Fruit fly (Drosophila melanogaster) whole organism, embryonic: ENCODE results near the gene loqs.
A peak's percentile ranks its signal among the peaks of the same experiment; 100 is the strongest.

Experiments
- Asciz ChIP-seq: fragments of 200-800 bp; sonication (Bioruptor generic); optimal IDR thresholded peaks from 2 replicates; lab custom pipeline; 2017; ENCODE audit warnings: missing biosample characterization, mild to moderate bottlenecking, missing genetic modification characterization, missing genetic modification reagents
- Atf3 ChIP-seq: fragments of 200-800 bp; sonication (Bioruptor generic); optimal IDR thresholded peaks from 3 replicates; lab custom pipeline; 2016; ENCODE audit warnings: missing biosample characterization, missing genetic modification characterization
- B-H1 ChIP-seq: fragments of 200-800 bp; sonication (Bioruptor generic); IDR thresholded peaks from 3 replicates; pipeline ENCODE4 v1.3.6; 2022; ENCODE audit warnings: missing biosample characterization, missing genetic modification characterization
- CG10366 ChIP-seq: fragments of 200-800 bp; sonication (Bioruptor generic); IDR thresholded peaks from 2 replicates; pipeline ENCODE4 v1.3.6; 2022; ENCODE audit warnings: missing biosample characterization, missing genetic modification characterization
- CG10462 ChIP-seq: fragments of 200-800 bp; sonication (Bioruptor generic); optimal IDR thresholded peaks from 2 replicates; lab custom pipeline; 2016; ENCODE audit warnings: missing biosample characterization, missing genetic modification characterization
- CG12391 ChIP-seq: fragments of 200-800 bp; sonication (Bioruptor generic); optimal IDR thresholded peaks from 3 replicates; lab custom pipeline; 2018; ENCODE audit warnings: missing biosample characterization, mild to moderate bottlenecking, missing genetic modification characterization, moderate library complexity
- CG17328 ChIP-seq: fragments of 200-800 bp; sonication (Bioruptor generic); IDR thresholded peaks from 2 replicates; pipeline ENCODE4 v1.3.6; 2022; ENCODE audit warnings: missing biosample characterization, missing genetic modification characterization
- CG31365 ChIP-seq: fragments of 200-800 bp; sonication (Bioruptor generic); optimal IDR thresholded peaks from 2 replicates; lab custom pipeline; 2018; ENCODE audit warnings: missing biosample characterization, mild to moderate bottlenecking, missing genetic modification characterization
- CG33557 ChIP-seq: fragments of 200-800 bp; sonication (Bioruptor generic); optimal IDR thresholded peaks from 2 replicates; lab custom pipeline; 2019; ENCODE audit warnings: missing biosample characterization, mild to moderate bottlenecking, missing genetic modification characterization, moderate library complexity
- CG4424 ChIP-seq: fragments of 200-800 bp; sonication (Bioruptor generic); optimal IDR thresholded peaks from 3 replicates; lab custom pipeline; 2016; ENCODE audit warnings: missing biosample characterization, missing genetic modification characterization
- CG5953 ChIP-seq: fragments of 200-800 bp; sonication (Bioruptor generic); IDR thresholded peaks from 2 replicates; pipeline ENCODE4 v1.3.6; 2022; ENCODE audit warnings: missing biosample characterization, missing genetic modification characterization
- CG6175 ChIP-seq: fragments of 200-800 bp; sonication (Bioruptor generic); IDR thresholded peaks from 3 replicates; pipeline ENCODE4 v1.3.6; 2022; ENCODE audit warnings: missing biosample characterization, missing genetic modification characterization
- CG6654 ChIP-seq: fragments of 200-800 bp; sonication (Bioruptor generic); optimal IDR thresholded peaks from 2 replicates; lab custom pipeline; 2017; ENCODE audit warnings: missing biosample characterization, mild to moderate bottlenecking, missing genetic modification characterization
- CG6689 ChIP-seq: fragments of 200-800 bp; sonication (Bioruptor generic); IDR thresholded peaks from 2 replicates; pipeline ENCODE4 v1.3.6; 2022; ENCODE audit warnings: missing biosample characterization, missing genetic modification characterization
- CG7786 ChIP-seq: fragments of 200-800 bp; sonication (Bioruptor generic); optimal IDR thresholded peaks from 2 replicates; lab custom pipeline; 2016; ENCODE audit warnings: missing biosample characterization, missing genetic modification characterization
- CG7839 ChIP-seq: fragments of 200-800 bp; sonication (Bioruptor generic); optimal IDR thresholded peaks from 3 replicates; lab custom pipeline; 2018; ENCODE audit warnings: missing biosample characterization, mild to moderate bottlenecking, missing genetic modification characterization, moderate library complexity
- CG8388 ChIP-seq: fragments of 200-800 bp; sonication (Bioruptor generic); optimal IDR thresholded peaks from 2 replicates; lab custom pipeline; 2019; ENCODE audit warnings: missing biosample characterization, mild to moderate bottlenecking, missing genetic modification characterization, moderate library complexity
- CG8944 ChIP-seq: fragments of 200-800 bp; sonication (Bioruptor generic); optimal IDR thresholded peaks from 3 replicates; lab custom pipeline; 2016; ENCODE audit warnings: missing biosample characterization, missing genetic modification characterization
- CG9437 ChIP-seq: fragments of 200-800 bp; sonication (Bioruptor generic); optimal IDR thresholded peaks from 2 replicates; lab custom pipeline; 2018; ENCODE audit warnings: missing biosample characterization, mild to moderate bottlenecking, missing genetic modification characterization
- CG9876 ChIP-seq: fragments of 200-800 bp; sonication (Bioruptor generic); optimal IDR thresholded peaks from 2 replicates; lab custom pipeline; 2016; ENCODE audit warnings: missing biosample characterization, missing genetic modification characterization
- CTCF ChIP-seq: fragments of 200-800 bp; sonication (Bioruptor generic); optimal IDR thresholded peaks from 2 replicates; lab custom pipeline; 2017; ENCODE audit warnings: missing biosample characterization, mild to moderate bottlenecking, missing genetic modification characterization, moderate library complexity
- D19B ChIP-seq: fragments of 200-800 bp; sonication (Bioruptor generic); optimal IDR thresholded peaks from 2 replicates; lab custom pipeline; 2017; ENCODE audit warnings: missing biosample characterization, mild to moderate bottlenecking, missing genetic modification characterization
- Dbx ChIP-seq: fragments of 200-800 bp; sonication (Bioruptor generic); IDR thresholded peaks from 3 replicates; pipeline ENCODE4 v1.3.6; 2022; ENCODE audit warnings: missing biosample characterization, missing genetic modification characterization
- Dref ChIP-seq: fragments of 200-800 bp; sonication (Bioruptor generic); IDR thresholded peaks from 2 replicates; pipeline ENCODE4 v1.3.6; 2022; ENCODE audit warnings: missing biosample characterization, missing genetic modification characterization
- Ets65A ChIP-seq: fragments of 200-800 bp; sonication (Bioruptor generic); peaks from one replicate; lab custom pipeline; 2016; ENCODE audit warnings: missing biosample characterization, missing genetic modification characterization
- GATAe ChIP-seq: fragments of 200-800 bp; sonication (Bioruptor generic); conservative IDR thresholded peaks from 2 replicates; pipeline ENCODE4 v1.3.6; 2022; ENCODE audit warnings: missing biosample characterization, missing genetic modification characterization
- HLH3B ChIP-seq: fragments of 200-800 bp; sonication (Bioruptor generic); IDR thresholded peaks from 2 replicates; pipeline ENCODE4 v1.3.6; 2022; ENCODE audit warnings: missing biosample characterization, missing genetic modification characterization
- HLHmδ ChIP-seq: fragments of 200-800 bp; sonication (Bioruptor generic); optimal IDR thresholded peaks from 2 replicates; lab custom pipeline; 2018; ENCODE audit warnings: missing biosample characterization, mild to moderate bottlenecking, missing genetic modification characterization, moderate library complexity
- HmgD ChIP-seq: fragments of 200-800 bp; sonication (Bioruptor generic); optimal IDR thresholded peaks from 3 replicates; lab custom pipeline; 2016; ENCODE audit warnings: missing biosample characterization, missing genetic modification characterization
- Lhr ChIP-seq: fragments of 200-800 bp; sonication (Bioruptor generic); optimal IDR thresholded peaks from 3 replicates; lab custom pipeline; 2017; ENCODE audit warnings: mild to moderate bottlenecking, missing biosample characterization, missing genetic modification reagents, missing genetic modification characterization
- NC2α ChIP-seq: fragments of 200-800 bp; sonication (Bioruptor generic); optimal IDR thresholded peaks from 2 replicates; lab custom pipeline; 2016; ENCODE audit warnings: missing biosample characterization, missing genetic modification characterization
- Side ChIP-seq: fragments of 200-800 bp; sonication (Bioruptor generic); optimal IDR thresholded peaks from 2 replicates; lab custom pipeline; 2016; ENCODE audit warnings: missing biosample characterization, missing genetic modification characterization
- Xrp1 ChIP-seq: fragments of 200-800 bp; sonication (Bioruptor generic); IDR thresholded peaks from 2 replicates; pipeline ENCODE4 v1.3.6; 2022; ENCODE audit warnings: missing biosample characterization, missing genetic modification characterization
- aop ChIP-seq: fragments of 200-800 bp; sonication (Bioruptor generic); IDR thresholded peaks from 2 replicates; pipeline ENCODE4 v1.3.6; 2022; ENCODE audit warnings: missing biosample characterization, missing genetic modification characterization
- ap ChIP-seq: fragments of 200-800 bp; sonication (Bioruptor generic); IDR thresholded peaks from 2 replicates; pipeline ENCODE4 v1.3.6; 2022; ENCODE audit warnings: missing biosample characterization, missing genetic modification characterization
- btn ChIP-seq: fragments of 200-800 bp; sonication (Bioruptor generic); optimal IDR thresholded peaks from 2 replicates; lab custom pipeline; 2016; ENCODE audit warnings: missing biosample characterization, missing genetic modification characterization
- croc ChIP-seq: fragments of 200-800 bp; sonication (Bioruptor generic); conservative IDR thresholded peaks from 3 replicates; pipeline ENCODE4 v1.3.6; 2022; ENCODE audit warnings: missing biosample characterization, missing genetic modification characterization
- crol ChIP-seq: fragments of 200-800 bp; sonication (Bioruptor generic); IDR thresholded peaks from 2 replicates; pipeline ENCODE4 v1.3.6; 2022; ENCODE audit warnings: missing biosample characterization, missing genetic modification characterization
- dimm ChIP-seq: fragments of 200-800 bp; sonication (Bioruptor generic); IDR thresholded peaks from 2 replicates; pipeline ENCODE4 v1.3.6; 2022; ENCODE audit warnings: missing biosample characterization, missing genetic modification characterization
- dm ChIP-seq: fragments of 200-800 bp; sonication (Bioruptor generic); optimal IDR thresholded peaks from 3 replicates; lab custom pipeline; 2016; ENCODE audit warnings: missing biosample characterization, missing genetic modification characterization
- emc ChIP-seq: fragments of 200-800 bp; sonication (Bioruptor generic); optimal IDR thresholded peaks from 2 replicates; lab custom pipeline; 2016; ENCODE audit warnings: missing biosample characterization, missing genetic modification characterization
- fd3F ChIP-seq: fragments of 200-800 bp; sonication (Bioruptor generic); optimal IDR thresholded peaks from 2 replicates; lab custom pipeline; 2018; ENCODE audit warnings: missing biosample characterization, mild to moderate bottlenecking, missing genetic modification characterization, moderate library complexity
- gfzf ChIP-seq: fragments of 200-800 bp; sonication (Bioruptor generic); optimal IDR thresholded peaks from 2 replicates; lab custom pipeline; 2016; ENCODE audit warnings: missing biosample characterization, mild to moderate bottlenecking, missing genetic modification characterization, moderate library complexity
- jigr1 ChIP-seq: fragments of 200-800 bp; sonication (Bioruptor generic); IDR thresholded peaks from 3 replicates; pipeline ENCODE4 v1.3.6; 2022; ENCODE audit warnings: missing biosample characterization, missing genetic modification characterization
- kay ChIP-seq: fragments of 200-800 bp; sonication (Bioruptor generic); optimal IDR thresholded peaks from 2 replicates; lab custom pipeline; 2016; ENCODE audit warnings: missing biosample characterization, missing genetic modification characterization
- prd ChIP-seq, 3 experiments: fragments of >200 bp in 2 of 3; fragments of 200-800 bp in 1 of 3; sonication (Bioruptor generic) in 1 of 3; optimal IDR thresholded peaks in 2 of 3; IDR thresholded peaks in 1 of 3; 2 replicates in 2 of 3; 3 replicates in 1 of 3; pipeline versions ENCODE4 v1.3.6 to Lab custom; 2017 to 2022; ENCODE audit warnings: missing biosample characterization in 1 of 3, missing genetic modification characterization in 1 of 3
- sd ChIP-seq: fragments of 200-800 bp; sonication (Bioruptor generic); optimal IDR thresholded peaks from 3 replicates; lab custom pipeline; 2018; ENCODE audit warnings: missing biosample characterization, mild to moderate bottlenecking, missing genetic modification characterization, moderate library complexity
- sna ChIP-seq: fragments of 200-800 bp; sonication (Bioruptor generic); IDR thresholded peaks from 2 replicates; pipeline ENCODE4 v1.3.6; 2022; ENCODE audit warnings: missing biosample characterization, missing genetic modification characterization; ENCODE audit not compliant: partially characterized antibody
- ssp ChIP-seq: fragments of 200-800 bp; sonication (Bioruptor generic); IDR thresholded peaks from 2 replicates; pipeline ENCODE4 v1.3.6; 2022; ENCODE audit warnings: missing biosample characterization, missing genetic modification characterization
- tio ChIP-seq: fragments of 200-800 bp; sonication (Bioruptor generic); optimal IDR thresholded peaks from 2 replicates; lab custom pipeline; 2017; ENCODE audit warnings: missing biosample characterization, missing genetic modification characterization, inconsistent platforms
- tna ChIP-seq: fragments of 200-800 bp; sonication (Bioruptor generic); IDR thresholded peaks from 2 replicates; pipeline ENCODE4 v1.3.6; 2022; ENCODE audit warnings: missing biosample characterization, missing genetic modification characterization; ENCODE audit not compliant: partially characterized antibody
- yki ChIP-seq: fragments of >200 bp; optimal IDR thresholded peaks from 3 replicates; lab custom pipeline; 2018

The loqs gene

dm6 chr2L:13368940-13369339, 13.5 kb upstream of the loqs start, which contains the start of gene CG31855 (continued):
- TF ChIP-seq CG9876 (peak; percentile 15), yki (lab: Kevin White, UChicago) (no peak), dm (GFP tag; lab: Kevin White, UChicago) (peak; percentile 59), Atf3 (GFP tag; lab: Kevin White, UChicago) (peak; percentile 11), CG17328 (GFP tag; lab: Robert Waterston, UW) (peak; percentile 83), Dbx (GFP tag; lab: Robert Waterston, UW) (peak; percentile 90), CG12391 (tag; lab: Kevin White, UChicago) (peak; percentile 88), Dref (0 out of 2 replicates have a peak, but pooled peaks have one; percentile 25), B-H1 (GFP tag; lab: Robert Waterston, UW) (peak; percentile 19; the same call in 1 of the 3 replicates), CG4424 (GFP tag; lab: Kevin White, UChicago) (peak; percentile 86), Ets65A (peak; percentile 95), HmgD (GFP tag; lab: Kevin White, UChicago) (no peak), emc (GFP tag; lab: Kevin White, UChicago) (peak; percentile 3), CG5953 (GFP tag; lab: Robert Waterston, UW) (peak; percentile 73), CG8944 (peak; percentile 68), CG10366 (GFP tag; lab: Robert Waterston, UW) (peak; percentile 76), NC2α (GFP tag; lab: Kevin White, UChicago) (no peak), CG6689 (GFP tag; lab: Robert Waterston, UW) (peak; percentile 63), sd (peak; percentile 53), CG6175 (0 out of 3 replicates have a peak, but pooled peaks have one; percentile 30), CG33557 (GFP tag; lab: Kevin White, UChicago) (peak; percentile 67), HLH3B (GFP tag; lab: Robert Waterston, UW) (peak; percentile 82), Lhr (GFP tag; lab: Kevin White, UChicago) (peak; percentile 12), ssp (GFP tag; lab: Robert Waterston, UW) (peak; percentile 50), tio (no peak), aop (GFP tag; lab: Robert Waterston, UW) (no peak), fd3F (GFP tag; lab: Kevin White, UChicago) (peak; percentile 75), CG31365 (tag; lab: Kevin White, UChicago) (peak; percentile 17), Xrp1 (GFP tag; lab: Robert Waterston, UW) (peak; percentile 86), crol (no peak), CG6654 (no peak), gfzf (GFP tag; lab: Kevin White, UChicago) (peak; percentile 22), CTCF (GFP tag; lab: Kevin White, UChicago) (no peak), CG9437 (peak; percentile 68), btn (GFP tag; lab: Kevin White, UChicago) (no peak), Asciz (GFP tag; lab: Kevin White, UChicago) (peak; percentile 71), CG7786 (GFP tag; lab: Kevin White, UChicago) (peak; percentile 54), GATAe (GFP tag; lab: Robert Waterston, UW) (peak; percentile 30; the same call in 1 of the 2 replicates), croc (GFP tag; lab: Robert Waterston, UW) (peak; percentile 53), jigr1 (GFP tag; lab: Robert Waterston, UW) (no peak), CG7839 (tag; lab: Kevin White, UChicago) (peak; percentile 82), prd (optimal IDR thresholded peaks at IDR 0.05; lab: Kevin White, UChicago) (no peak), prd (GFP tag; IDR thresholded peaks at IDR 0.05; lab: Robert Waterston, UW) (peak; percentile 83), tna (no peak), Side (peak; percentile 64), dimm (GFP tag; lab: Robert Waterston, UW) (0 out of 2 replicates have a peak, but pooled peaks have one; percentile 53), HLHmδ (GFP tag; lab: Kevin White, UChicago) (no peak), CG10462 (peak; percentile 74), CG8388 (GFP tag; lab: Kevin White, UChicago) (peak; percentile 72), sna (GFP tag; lab: Robert Waterston, UW) (no peak), kay (GFP tag; lab: Kevin White, UChicago) (peak; percentile 81), ap (peak; percentile 60), D19B (peak; percentile 54)
